Worm (Caenorhabditis elegans): ENCODE results near the gene W07A12.8.

- TF ChIP-seq nhr-25 (tag; optimal IDR thresholded peaks at IDR 0.05) (no peak), mab-5 (tag; optimal IDR thresholded peaks at IDR 0.05) (no peak), snpc-4 (tag; optimal IDR thresholded peaks at IDR 0.05) (no peak), nhr-23 (tag; optimal IDR thresholded peaks at IDR 0.05) (no peak), F13H6.1 (tag; optimal IDR thresholded peaks at IDR 0.05) (no peak), lsy-2 (tag; optimal IDR thresholded peaks at IDR 0.05) (no peak), egl-27 (tag; optimal IDR thresholded peaks at IDR 0.05) (no peak), nhr-11 (tag; optimal IDR thresholded peaks at IDR 0.05) (no peak), lin-39 (tag; optimal IDR thresholded peaks at IDR 0.05) (no peak), alr-1 (tag; optimal IDR thresholded peaks at IDR 0.05) (no peak)
Observed at ce11 chrII:9124353-9124752, 41.3 kb downstream of the W07A12.8 start.
